Fruit fly (Drosophila melanogaster) whole organism, wandering third instar larva: ENCODE measurements around the gene Fam92.

Experiments used
- Abd-B ChIP-seq: fragments of >200 bp; optimal IDR thresholded peaks from 2 replicates; lab custom pipeline; 2017; ENCODE audit warnings: missing biosample characterization, missing genetic modification characterization
- Dfd ChIP-seq: fragments of >200 bp; optimal IDR thresholded peaks from 2 replicates; lab custom pipeline; 2017; ENCODE audit warnings: missing biosample characterization, missing genetic modification characterization
- HLH106 ChIP-seq: fragments of 200-800 bp; optimal IDR thresholded peaks from 3 replicates; lab custom pipeline; 2019; ENCODE audit warnings: missing biosample characterization, mild to moderate bottlenecking, missing genetic modification characterization, moderate library complexity
- Sp1 ChIP-seq: fragments of 200-800 bp; sonication (Bioruptor generic); optimal IDR thresholded peaks from 3 replicates; lab custom pipeline; 2019; ENCODE audit warnings: missing biosample characterization, mild to moderate bottlenecking, missing genetic modification characterization, moderate library complexity
- br ChIP-seq: fragments of 200-800 bp; sonication (Bioruptor generic); optimal IDR thresholded peaks from 2 replicates; lab custom pipeline; 2016; ENCODE audit warnings: missing biosample characterization, missing genetic modification characterization
- brk ChIP-seq: fragments of 200-800 bp; sonication (Bioruptor generic); optimal IDR thresholded peaks from 2 replicates; lab custom pipeline; 2016; ENCODE audit warnings: missing biosample characterization, mild to moderate bottlenecking, missing genetic modification characterization
- h ChIP-seq: fragments of 200-800 bp; sonication (Bioruptor generic); optimal IDR thresholded peaks from 3 replicates; lab custom pipeline; 2016; ENCODE audit warnings: missing biosample characterization, mild to moderate bottlenecking, missing genetic modification characterization
- psq ChIP-seq: fragments of 200-800 bp; sonication (Bioruptor generic); optimal IDR thresholded peaks from 3 replicates; lab custom pipeline; 2017; ENCODE audit warnings: missing biosample characterization, mild to moderate bottlenecking, missing genetic modification characterization, moderate library complexity
- usp ChIP-seq: fragments of >200 bp; optimal IDR thresholded peaks from 2 replicates; lab custom pipeline; 2017; ENCODE audit warnings: missing biosample characterization, missing genetic modification characterization

DNA sequence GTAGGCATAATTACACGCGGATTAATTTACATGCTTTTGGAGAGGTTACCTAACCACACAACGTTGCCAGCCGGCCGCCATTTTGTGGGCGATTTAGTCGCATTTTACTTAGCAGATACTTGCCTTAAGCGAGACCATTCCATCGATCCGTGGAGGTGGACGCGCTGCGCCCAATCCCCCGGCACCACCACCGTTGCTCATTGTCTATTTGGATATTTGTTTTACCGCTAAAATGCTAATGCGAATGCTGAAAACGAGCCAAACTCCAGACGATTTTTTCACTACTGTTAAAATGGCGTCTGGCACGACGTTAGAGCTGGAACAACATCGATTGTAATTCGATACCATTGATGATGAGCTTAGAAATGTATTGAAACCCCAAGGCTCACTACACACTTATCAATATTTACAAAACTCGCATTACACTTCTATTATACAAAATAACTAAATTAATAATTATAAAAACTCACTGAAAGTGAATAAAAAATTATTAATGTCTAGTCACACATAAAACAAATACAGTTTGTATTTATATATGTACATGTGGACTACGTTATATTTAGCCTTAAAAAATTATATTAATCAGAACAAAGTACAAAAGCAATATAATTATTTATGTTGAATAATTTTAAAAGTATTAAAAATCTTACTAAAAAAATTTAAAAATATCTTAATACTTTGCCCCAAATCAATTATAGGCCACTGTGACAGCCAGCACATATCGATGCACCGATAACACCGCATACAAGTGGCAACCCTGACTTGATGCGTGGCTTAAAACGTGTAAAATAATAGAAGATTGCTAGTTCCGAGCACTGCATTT is 9.2 kb downstream of the Fam92 start, which contains the start of gene eRF3:
- peak; percentile 61 for TF ChIP-seq h (GFP tag; lab: Kevin White, UChicago)
- peak; percentile 59 for TF ChIP-seq psq (GFP tag; lab: Kevin White, UChicago)
- peak; percentile 75 for TF ChIP-seq Sp1 (GFP tag; lab: Kevin White, UChicago)
- TF ChIP-seq br = no peak
- TF ChIP-seq brk (GFP tag; lab: Kevin White, UChicago) = no peak
- no peak for TF ChIP-seq Abd-B (GFP tag; lab: Kevin White, UChicago)
- no peak for TF ChIP-seq Dfd (GFP tag; lab: Kevin White, UChicago)
- peak; percentile 84 for TF ChIP-seq HLH106
- no peak for TF ChIP-seq usp (GFP tag; lab: Kevin White, UChicago)
